Fruit fly (Drosophila melanogaster): ENCODE results near the gene CG14312.

Gene CG14312

dm6 chr3R:18242089-18242955, 41.0 kb downstream of the CG14312 start, which contains the start of the genes CG7156 and 14-3-3epsilon (continued):
- TF ChIP-seq toy (GFP tag; IDR thresholded peaks at IDR 0.05) (no peak), fru (optimal IDR thresholded peaks at IDR 0.05) (no peak), CG8089 (GFP tag; optimal IDR thresholded peaks at IDR 0.05) (no peak), jumu (GFP tag; optimal IDR thresholded peaks at IDR 0.05) (peak; percentile 2), CG8765 (GFP tag; IDR thresholded peaks at IDR 0.05) (no peak), CG10267 (tag; optimal IDR thresholded peaks at IDR 0.05) (peak; percentile 75), Dp (GFP tag; optimal IDR thresholded peaks at IDR 0.05) (peak; percentile 65), pan (optimal IDR thresholded peaks at IDR 0.05) (no peak), pan (GFP tag; optimal IDR thresholded peaks at IDR 0.05 in 1 of 2, IDR thresholded peaks at IDR 0.05 in 1 of 2) (peak in 1 of 2 experiments; percentile 59), nmo (GFP tag; optimal IDR thresholded peaks at IDR 0.05) (peak; percentile 76), Vsx1 (GFP tag; optimal IDR thresholded peaks at IDR 0.05) (no peak), gfzf (GFP tag; optimal IDR thresholded peaks at IDR 0.05) (peak; percentile 97), Dip2 (GFP tag; IDR thresholded peaks at IDR 0.05) (no peak), bbx (GFP tag; IDR thresholded peaks at IDR 0.05; ENCODE audit: partially characterized antibody) (peak; percentile 49), pzg (GFP tag; optimal IDR thresholded peaks at IDR 0.05) (peak; percentile 70), jing (GFP tag; optimal IDR thresholded peaks at IDR 0.05) (no peak), ro (GFP tag; IDR thresholded peaks at IDR 0.05) (no peak), sug (tag; optimal IDR thresholded peaks at IDR 0.05) (peak; percentile 22), CG6654 (GFP tag; optimal IDR thresholded peaks at IDR 0.05) (no peak), pita (GFP tag; optimal IDR thresholded peaks at IDR 0.05) (peak; percentile 91), dmrt99B (tag; optimal IDR thresholded peaks at IDR 0.05) (no peak), pum (GFP tag; optimal IDR thresholded peaks at IDR 0.05) (peak; percentile 4), tin (GFP tag; optimal IDR thresholded peaks at IDR 0.05) (peak; percentile 19), Nf-YC (tag; optimal IDR thresholded peaks at IDR 0.05) (peak; percentile 49), zf30C (GFP tag; optimal IDR thresholded peaks at IDR 0.05) (no peak), CG2889 (GFP tag; IDR thresholded peaks at IDR 0.05) (no peak), CG10959 (GFP tag; IDR thresholded peaks at IDR 0.05) (no peak), fd3F (GFP tag; optimal IDR thresholded peaks at IDR 0.05) (peak; percentile 41), CG9437 (GFP tag; optimal IDR thresholded peaks at IDR 0.05) (peak; percentile 8), Camta (GFP tag; optimal IDR thresholded peaks at IDR 0.05) (peak; percentile 25), CG8388 (GFP tag; optimal IDR thresholded peaks at IDR 0.05) (peak; percentile 49), gcm2 (GFP tag; optimal IDR thresholded peaks at IDR 0.05) (no peak), ftz-f1 (GFP tag; optimal IDR thresholded peaks at IDR 0.05) (no peak), CG17912 (GFP tag; optimal IDR thresholded peaks at IDR 0.05) (no peak), ems (GFP tag; optimal IDR thresholded peaks at IDR 0.05) (no peak), CG7357 (GFP tag; IDR thresholded peaks at IDR 0.05) (no peak), Hand (GFP tag; optimal IDR thresholded peaks at IDR 0.05) (no peak), br (optimal IDR thresholded peaks at IDR 0.05) (no peak), Ada2b (GFP tag; IDR thresholded peaks at IDR 0.05) (no peak), az2 (GFP tag; optimal IDR thresholded peaks at IDR 0.05) (peak; percentile 66), h (optimal IDR thresholded peaks at IDR 0.05) (no peak), CG4617 (GFP tag; optimal IDR thresholded peaks at IDR 0.05; ENCODE audit: borderline replicate concordance) (peak; percentile 40), dimm (GFP tag; IDR thresholded peaks at IDR 0.05) (no peak), Trl (optimal IDR thresholded peaks at IDR 0.05) (no peak), Trl (GFP tag; optimal IDR thresholded peaks at IDR 0.05) (peak; percentile 10), CG34376 (GFP tag; optimal IDR thresholded peaks at IDR 0.05) (no peak), CG13424 (tag; optimal IDR thresholded peaks at IDR 0.05) (peak; percentile 26), Xbp1 (GFP tag; optimal IDR thresholded peaks at IDR 0.05) (peak; percentile 73), unc-4 (GFP tag; IDR thresholded peaks at IDR 0.05; ENCODE audit: partially characterized antibody) (peak; percentile 45; the same call in 1 of the 2 replicates), Sox102F (GFP tag; optimal IDR thresholded peaks at IDR 0.05) (no peak), CG12299 (tag; optimal IDR thresholded peaks at IDR 0.05) (peak; percentile 43)
